Worm (Caenorhabditis elegans): ENCODE results near the gene C16D9.1.
A peak's percentile ranks its signal among the peaks of the same experiment; 100 is the strongest.

C16D9.1 gene

DNA sequence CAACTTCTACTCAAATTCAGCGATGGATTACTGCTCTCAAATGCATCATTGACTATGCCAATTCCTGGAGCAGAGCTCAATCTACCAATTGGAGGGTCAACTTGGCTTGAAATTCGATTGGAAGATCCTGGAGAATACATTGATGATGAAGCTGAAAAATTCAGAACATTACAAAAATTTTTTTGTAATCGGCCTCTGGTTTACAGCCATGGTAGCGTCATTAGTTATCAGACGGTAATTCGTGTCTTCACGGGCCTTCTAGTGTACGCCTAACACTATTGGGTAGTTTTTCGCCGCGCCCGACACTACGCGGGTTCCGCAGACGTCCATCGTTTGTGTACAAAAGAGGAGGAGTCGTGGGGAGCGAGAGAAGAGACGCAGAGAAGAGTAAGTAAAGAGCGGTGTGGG, 30.4 kb upstream of the C16D9.1 start:
- TF ChIP-seq ztf-28 (GFP tag; IDR thresholded peaks at IDR 0.05) (peak; percentile 91), dpff-1 (tag; optimal IDR thresholded peaks at IDR 0.05) (no peak), Y67H2A.10 (GFP tag; conservative IDR thresholded peaks at IDR 0.05) (no peak), ztf-22 (GFP tag; optimal IDR thresholded peaks at IDR 0.05) (peak; percentile 22), nhr-27 (tag; optimal IDR thresholded peaks at IDR 0.05) (peak; percentile 23), F22D6.2 (tag; optimal IDR thresholded peaks at IDR 0.05) (peak; percentile 41), ztf-18 (tag; optimal IDR thresholded peaks at IDR 0.05) (peak; percentile 72), unc-62 (GFP tag; optimal IDR thresholded peaks at IDR 0.05) (no peak), repo-1 (tag; optimal IDR thresholded peaks at IDR 0.05) (peak; percentile 87), fkh-3 (tag; optimal IDR thresholded peaks at IDR 0.05) (peak; percentile 54), ceh-58 (GFP tag; IDR thresholded peaks at IDR 0.05) (no peak), F57A8.1 (GFP tag; optimal IDR thresholded peaks at IDR 0.05) (no peak), ama-1 (optimal IDR thresholded peaks at IDR 0.05) (peak; percentile 91), ama-1 (GFP tag; optimal IDR thresholded peaks at IDR 0.05) (peak in 1 of 2 experiments; percentile 35), tbp1 (GFP tag; optimal IDR thresholded peaks at IDR 0.05) (peak; percentile 84), lin-54 (GFP tag; optimal IDR thresholded peaks at IDR 0.05) (peak; percentile 86), nfyb-1 (GFP tag; IDR thresholded peaks at IDR 0.05) (peak; percentile 91), ztf-3 (GFP tag; optimal IDR thresholded peaks at IDR 0.05) (no peak), F39B2.1 (GFP tag; IDR thresholded peaks at IDR 0.05) (peak; percentile 82), sea-2 (GFP tag; IDR thresholded peaks at IDR 0.05) (no peak), tbx-9 (tag; optimal IDR thresholded peaks at IDR 0.05; ENCODE audit: borderline replicate concordance) (no peak), nhr-80 (tag; optimal IDR thresholded peaks at IDR 0.05) (peak; percentile 53), nfya-2 (GFP tag; IDR thresholded peaks at IDR 0.05) (no peak), aptf-2 (GFP tag; conservative IDR thresholded peaks at IDR 0.05) (0 out of 2 replicates have a peak, but pooled peaks have one; percentile 53), mel-28 (tag; optimal IDR thresholded peaks at IDR 0.05; ENCODE audit: borderline replicate concordance) (peak; percentile 74), mxl-1 (tag; optimal IDR thresholded peaks at IDR 0.05) (peak; percentile 31), attf-5 (GFP tag; optimal IDR thresholded peaks at IDR 0.05) (peak; percentile 47), lsy-27 (tag; optimal IDR thresholded peaks at IDR 0.05; ENCODE audit: borderline replicate concordance, insufficient read depth) (peak; percentile 31), lag-1 (GFP tag; IDR thresholded peaks at IDR 0.05) (no peak), die-1 (tag; optimal IDR thresholded peaks at IDR 0.05) (peak; percentile 52), aptf-3 (GFP tag; IDR thresholded peaks at IDR 0.05) (no peak), K11D2.4 (GFP tag; IDR thresholded peaks at IDR 0.05) (peak; percentile 37; the same call in 1 of the 2 replicates), D2030.7 (GFP tag; IDR thresholded peaks at IDR 0.05) (peak; percentile 98), xnd-1 (tag; optimal IDR thresholded peaks at IDR 0.05) (peak; percentile 66), nhr-90 (tag; optimal IDR thresholded peaks at IDR 0.05) (peak; percentile 49), ZK185.1 (tag; optimal IDR thresholded peaks at IDR 0.05; ENCODE audit: poor library complexity, severe bottlenecking) (peak; percentile 89), madf-6 (GFP tag; IDR thresholded peaks at IDR 0.05) (peak; percentile 91), ceh-79 (tag; optimal IDR thresholded peaks at IDR 0.05) (no peak), rcor-1 (GFP tag; IDR thresholded peaks at IDR 0.05) (peak; percentile 95), akir-1 (GFP tag; optimal IDR thresholded peaks at IDR 0.05) (peak; percentile 49), B0035.1 (tag; optimal IDR thresholded peaks at IDR 0.05) (no peak), hmg-1.2 (GFP tag; IDR thresholded peaks at IDR 0.05) (peak; percentile 99), hmg-20 (GFP tag; IDR thresholded peaks at IDR 0.05) (peak; percentile 84), hlh-12 (tag; optimal IDR thresholded peaks at IDR 0.05) (no peak), let-526 (GFP tag; IDR thresholded peaks at IDR 0.05) (no peak), ztf-6 (GFP tag; IDR thresholded peaks at IDR 0.05) (no peak), F52B5.7 (tag; optimal IDR thresholded peaks at IDR 0.05) (no peak), dox-1 (GFP tag; IDR thresholded peaks at IDR 0.05) (peak; percentile 96), cebp-2 (GFP tag; IDR thresholded peaks at IDR 0.05) (0 out of 2 replicates have a peak, but pooled peaks have one; percentile 9)
